Worm (Caenorhabditis elegans) whole organism, midembryonic: Measurements from ENCODE around the gene srx-47.

Experiments used
- T22C8.4 ChIP-seq: fragments of 200-800 bp; sonication (Bioruptor generic); IDR thresholded peaks from 2 replicates; pipeline ENCODE4 v1.3.6; 2022; ENCODE audit warnings: missing genetic modification characterization, missing compliant biosample characterization
- cog-1 ChIP-seq: sonication (generic microtip); optimal IDR thresholded peaks from 2 replicates; lab custom pipeline; 2016; ENCODE audit warnings: missing genetic modification characterization, missing compliant biosample characterization
- flt-1 ChIP-seq: fragments of 200-800 bp; sonication (Bioruptor generic); IDR thresholded peaks from 2 replicates; pipeline ENCODE4 v1.3.6; 2022; ENCODE audit warnings: missing genetic modification characterization, missing compliant biosample characterization
- klf-2 ChIP-seq: fragments of 200-800 bp; sonication (Bioruptor generic); conservative IDR thresholded peaks from 2 replicates; pipeline ENCODE4 v1.3.6; 2022; ENCODE audit warnings: missing genetic modification reagents, missing genetic modification characterization, missing compliant biosample characterization
- med-1 ChIP-seq: sonication (generic microtip); optimal IDR thresholded peaks from 2 replicates; lab custom pipeline; 2017; ENCODE audit warnings: missing genetic modification characterization, mild to moderate bottlenecking, missing compliant biosample characterization, antibody characterized with exemption, missing genetic modification reagents; ENCODE audit not compliant: insufficient read depth
- ref-1 ChIP-seq: fragments of 200-800 bp; sonication (Bioruptor generic); conservative IDR thresholded peaks from 2 replicates; pipeline ENCODE4 v1.3.6; 2022; ENCODE audit warnings: missing genetic modification reagents, missing genetic modification characterization, missing compliant biosample characterization
- tab-1 ChIP-seq: fragments of 200-800 bp; sonication (Bioruptor generic); IDR thresholded peaks from 2 replicates; pipeline ENCODE4 v1.3.6; 2022; ENCODE audit warnings: missing genetic modification characterization, missing compliant biosample characterization
- ztf-23 ChIP-seq: fragments of 200-800 bp; sonication (Bioruptor generic); IDR thresholded peaks from 2 replicates; pipeline ENCODE4 v1.3.6; 2022; ENCODE audit warnings: missing genetic modification reagents, missing genetic modification characterization, missing compliant biosample characterization
- ztf-29 ChIP-seq: fragments of 200-800 bp; sonication (Bioruptor generic); IDR thresholded peaks from 2 replicates; pipeline ENCODE4 v1.3.6; 2022; ENCODE audit warnings: missing genetic modification reagents, missing genetic modification characterization, missing compliant biosample characterization

The srx-47 gene

ce11 chrV:9355371-9355770 lies 5.6 kb downstream of the srx-47 start, which contains the start of gene ttr-40:
Gene ttr-40 (minus strand): TSS chrV:9355471.
- TF ChIP-seq ztf-29 (GFP tag; lab: Robert Waterston, UW) (no peak), ztf-23 (GFP tag; lab: Robert Waterston, UW) (no peak), flt-1 (GFP tag; lab: Robert Waterston, UW) (no peak), T22C8.4 (GFP tag; lab: Robert Waterston, UW) (no peak), ref-1 (GFP tag; lab: Robert Waterston, UW) (no peak), cog-1 (tag; lab: Kevin White, UChicago) (no peak), tab-1 (no peak), med-1 (GFP tag; lab: Kevin White, UChicago) (no peak), klf-2 (GFP tag; lab: Robert Waterston, UW) (no peak)

- TF ChIP-seq T22C8.4 (GFP tag; lab: Robert Waterston, UW): no peak
- no peak for TF ChIP-seq tab-1
- no peak for TF ChIP-seq ref-1 (GFP tag; lab: Robert Waterston, UW)
- no peak for TF ChIP-seq ztf-29 (GFP tag; lab: Robert Waterston, UW)
- TF ChIP-seq ztf-23 (GFP tag; lab: Robert Waterston, UW): no peak
- TF ChIP-seq cog-1 (tag; lab: Kevin White, UChicago): no peak
- TF ChIP-seq klf-2 (GFP tag; lab: Robert Waterston, UW): no peak
- no peak for TF ChIP-seq flt-1 (GFP tag; lab: Robert Waterston, UW)
- TF ChIP-seq med-1 (GFP tag; lab: Kevin White, UChicago): no peak
These were observed 6.6 kb downstream of the srx-47 start, which contains the start of gene ttr-49 for ce11 chrV:9356345-9356744. Gene ttr-49 (minus strand): TSS chrV:9356515.

ce11 chrV:9359674-9360073 lies 9.9 kb downstream of the srx-47 start, which contains the start of gene gpa-3:
Gene gpa-3 (minus strand): TSS chrV:9359774.
- TF ChIP-seq klf-2 (GFP tag; lab: Robert Waterston, UW) (no peak), T22C8.4 (GFP tag; lab: Robert Waterston, UW) (no peak), ztf-29 (GFP tag; lab: Robert Waterston, UW) (no peak), tab-1 (no peak), cog-1 (tag; lab: Kevin White, UChicago) (no peak), flt-1 (GFP tag; lab: Robert Waterston, UW) (no peak), ref-1 (GFP tag; lab: Robert Waterston, UW) (no peak), med-1 (GFP tag; lab: Kevin White, UChicago) (no peak), ztf-23 (GFP tag; lab: Robert Waterston, UW) (no peak)

- TF ChIP-seq tab-1 (no peak), T22C8.4 (GFP tag; lab: Robert Waterston, UW) (no peak), klf-2 (GFP tag; lab: Robert Waterston, UW) (no peak), med-1 (GFP tag; lab: Kevin White, UChicago) (no peak), ztf-23 (GFP tag; lab: Robert Waterston, UW) (no peak), flt-1 (GFP tag; lab: Robert Waterston, UW) (no peak), ztf-29 (GFP tag; lab: Robert Waterston, UW) (no peak), cog-1 (tag; lab: Kevin White, UChicago) (no peak), ref-1 (GFP tag; lab: Robert Waterston, UW) (no peak)
These were observed 21.2 kb downstream of the srx-47 start, which contains the start of gene E02C12.6 for ce11 chrV:9370986-9371385. Gene E02C12.6 (minus strand): TSS chrV:9371086.

- TF ChIP-seq T22C8.4 (GFP tag; lab: Robert Waterston, UW): no peak
- TF ChIP-seq ztf-23 (GFP tag; lab: Robert Waterston, UW): no peak
- TF ChIP-seq ref-1 (GFP tag; lab: Robert Waterston, UW): no peak
- TF ChIP-seq tab-1: no peak
- no peak for TF ChIP-seq cog-1 (tag; lab: Kevin White, UChicago)
- TF ChIP-seq flt-1 (GFP tag; lab: Robert Waterston, UW): no peak
- TF ChIP-seq med-1 (GFP tag; lab: Kevin White, UChicago): no peak
- TF ChIP-seq ztf-29 (GFP tag; lab: Robert Waterston, UW): no peak
- no peak for TF ChIP-seq klf-2 (GFP tag; lab: Robert Waterston, UW)
These were observed 23.7 kb downstream of the srx-47 start, which contains the start of gene E02C12.8 for ce11 chrV:9373473-9373872. Gene E02C12.8 (minus strand): TSS chrV:9373613.

ce11 chrV:9375378-9375777 lies 25.6 kb downstream of the srx-47 start, which contains the start of gene E02C12.9:
Gene E02C12.9 (minus strand): TSS chrV:9375478.
- no peak for TF ChIP-seq ztf-23 (GFP tag; lab: Robert Waterston, UW)
- TF ChIP-seq klf-2 (GFP tag; lab: Robert Waterston, UW): no peak
- TF ChIP-seq ztf-29 (GFP tag; lab: Robert Waterston, UW): no peak
- TF ChIP-seq tab-1: no peak
- no peak for TF ChIP-seq med-1 (GFP tag; lab: Kevin White, UChicago)
- TF ChIP-seq cog-1 (tag; lab: Kevin White, UChicago): no peak
- no peak for TF ChIP-seq T22C8.4 (GFP tag; lab: Robert Waterston, UW)
- no peak for TF ChIP-seq ref-1 (GFP tag; lab: Robert Waterston, UW)
- no peak for TF ChIP-seq flt-1 (GFP tag; lab: Robert Waterston, UW)

- TF ChIP-seq ztf-29 (GFP tag; lab: Robert Waterston, UW) (no peak), ztf-23 (GFP tag; lab: Robert Waterston, UW) (no peak), cog-1 (tag; lab: Kevin White, UChicago) (no peak), med-1 (GFP tag; lab: Kevin White, UChicago) (no peak), tab-1 (no peak), klf-2 (GFP tag; lab: Robert Waterston, UW) (no peak), ref-1 (GFP tag; lab: Robert Waterston, UW) (no peak), T22C8.4 (GFP tag; lab: Robert Waterston, UW) (no peak), flt-1 (GFP tag; lab: Robert Waterston, UW) (no peak)
These were observed 26.6 kb downstream of the srx-47 start, which contains the start of gene E02C12.19 for ce11 chrV:9376417-9376816. Gene E02C12.19 (minus strand): TSS chrV:9376517.

ce11 chrV:9378335-9378734 lies 28.5 kb downstream of the srx-47 start, which contains the start of gene E02C12.10:
Gene E02C12.10 (minus strand): TSS chrV:9378409.
- TF ChIP-seq tab-1 (no peak), klf-2 (GFP tag; lab: Robert Waterston, UW) (no peak), med-1 (GFP tag; lab: Kevin White, UChicago) (no peak), ztf-23 (GFP tag; lab: Robert Waterston, UW) (no peak), ztf-29 (GFP tag; lab: Robert Waterston, UW) (no peak), flt-1 (GFP tag; lab: Robert Waterston, UW) (no peak), ref-1 (GFP tag; lab: Robert Waterston, UW) (no peak), T22C8.4 (GFP tag; lab: Robert Waterston, UW) (no peak), cog-1 (tag; lab: Kevin White, UChicago) (no peak)
